Worm (Caenorhabditis elegans) whole organism, L4 larva: ENCODE measurements around the gene C15H7.3.

Source experiments
- F37D6.2 ChIP-seq: sonication (generic microtip); optimal IDR thresholded peaks from 2 replicates; lab custom pipeline; 2016; ENCODE audit warnings: mild to moderate bottlenecking, missing genetic modification characterization, missing compliant biosample characterization
- F44E2.7 ChIP-seq: fragments of 200-800 bp; sonication (Bioruptor generic); IDR thresholded peaks from 2 replicates; pipeline ENCODE4 v2.1.2; 2022; ENCODE audit warnings: missing genetic modification characterization, missing compliant biosample characterization
- Y105C5A.15 ChIP-seq: fragments of 200-800 bp; sonication (Bioruptor generic); IDR thresholded peaks from 2 replicates; pipeline ENCODE4 v1.3.6; 2022; ENCODE audit warnings: missing genetic modification characterization, missing compliant biosample characterization
- Y48G9A.11 ChIP-seq: fragments of 200-800 bp; sonication (Bioruptor generic); IDR thresholded peaks from 2 replicates; pipeline ENCODE4 v1.3.6; 2022; ENCODE audit warnings: missing genetic modification reagents, missing genetic modification characterization, missing compliant biosample characterization
- aha-1 ChIP-seq: fragments of 150-350 bp; peaks from one replicate; lab custom pipeline; 2014; ENCODE audit warnings: missing biosample characterization, missing genetic modification characterization
- aly-2 ChIP-seq: sonication (generic microtip); optimal IDR thresholded peaks from 2 replicates; lab custom pipeline; 2018; ENCODE audit warnings: missing biosample characterization, missing genetic modification characterization
- ama-1 ChIP-seq: fragments of 150-350 bp; optimal IDR thresholded peaks from 2 replicates; lab custom pipeline; 2014; ENCODE audit warnings: inconsistent platforms, mixed read lengths
- ceh-20 ChIP-seq: fragments of 200-800 bp; sonication (Bioruptor generic); IDR thresholded peaks from 2 replicates; pipeline ENCODE4 v1.3.6; 2022; ENCODE audit warnings: missing genetic modification reagents, missing genetic modification characterization, missing compliant biosample characterization
- ceh-28 ChIP-seq: fragments of 150-350 bp; optimal IDR thresholded peaks from 2 replicates; lab custom pipeline; 2014; ENCODE audit warnings: missing biosample characterization, missing genetic modification reagents, missing genetic modification characterization
- daf-16 ChIP-seq, 3 experiments: sonication (generic microtip); optimal IDR thresholded peaks; 2 replicates each; lab custom pipeline; 2016 to 2017; ENCODE audit warnings: missing genetic modification characterization in 3 of 3, missing genetic modification reagents in 3 of 3, mild to moderate bottlenecking in 2 of 3, missing compliant biosample characterization in 2 of 3, missing biosample characterization in 1 of 3, moderate library complexity in 1 of 3
- daf-8 ChIP-seq: fragments of 200-800 bp; sonication (Bioruptor generic); IDR thresholded peaks from 2 replicates; pipeline ENCODE4 v1.3.6; 2022; ENCODE audit warnings: missing genetic modification characterization, missing compliant biosample characterization
- dmd-6 ChIP-seq: fragments of 200-800 bp; sonication (Bioruptor generic); IDR thresholded peaks from 2 replicates; pipeline ENCODE4 v1.3.6; 2022; ENCODE audit warnings: missing genetic modification reagents, missing genetic modification characterization, missing compliant biosample characterization
- dpl-1 ChIP-seq: fragments of 150-350 bp; optimal IDR thresholded peaks from 2 replicates; lab custom pipeline; 2014; ENCODE audit warnings: missing biosample characterization, missing genetic modification reagents, missing genetic modification characterization
- duxl-1 ChIP-seq: sonication (generic microtip); optimal IDR thresholded peaks from 2 replicates; lab custom pipeline; 2016; ENCODE audit warnings: mild to moderate bottlenecking, missing genetic modification characterization, moderate library complexity, missing compliant biosample characterization; ENCODE audit not compliant: poor library complexity
- dve-1 ChIP-seq: sonication (generic microtip); optimal IDR thresholded peaks from 2 replicates; lab custom pipeline; 2017; ENCODE audit warnings: antibody characterized with exemption, mild to moderate bottlenecking, missing genetic modification characterization, missing compliant biosample characterization; ENCODE audit not compliant: insufficient read depth
- hif-1 ChIP-seq, 2 experiments: sonication (generic microtip); optimal IDR thresholded peaks; 2 replicates each; lab custom pipeline; 2016 to 2017; ENCODE audit warnings: missing compliant biosample characterization in 2 of 2, missing genetic modification characterization in 2 of 2, missing genetic modification reagents in 2 of 2, missing genotype in 2 of 2, mild to moderate bottlenecking in 1 of 2
- hlh-30 ChIP-seq: sonication (generic microtip); optimal IDR thresholded peaks from 2 replicates; lab custom pipeline; 2017; ENCODE audit warnings: antibody characterized with exemption, mild to moderate bottlenecking, missing genetic modification characterization, missing compliant biosample characterization; ENCODE audit not compliant: insufficient read depth
- hmg-1.1 ChIP-seq: fragments of 200-800 bp; sonication (Bioruptor generic); IDR thresholded peaks from 2 replicates; pipeline ENCODE4 v1.3.6; 2022; ENCODE audit warnings: missing genetic modification reagents, missing genetic modification characterization, missing compliant biosample characterization
- jun-1 ChIP-seq: fragments of 150-350 bp; optimal IDR thresholded peaks from 2 replicates; lab custom pipeline; 2014; ENCODE audit warnings: missing biosample characterization, missing genetic modification reagents, missing genetic modification characterization
- lin-13 ChIP-seq: fragments of 150-350 bp; optimal IDR thresholded peaks from 2 replicates; lab custom pipeline; 2014; ENCODE audit warnings: missing biosample characterization, missing genetic modification reagents, missing genetic modification characterization
- lin-29 ChIP-seq: fragments of 200-800 bp; sonication (Bioruptor generic); IDR thresholded peaks from 2 replicates; pipeline ENCODE4 v1.3.6; 2022; ENCODE audit warnings: missing genetic modification reagents, missing genetic modification characterization, missing compliant biosample characterization
- lin-38 ChIP-seq: fragments of 200-800 bp; sonication (Bioruptor generic); IDR thresholded peaks from 2 replicates; pipeline ENCODE4 v1.3.6; 2022; ENCODE audit warnings: missing genetic modification reagents, missing genetic modification characterization, missing compliant biosample characterization
- lin-39 ChIP-seq: fragments of 150-350 bp; optimal IDR thresholded peaks from 2 replicates; lab custom pipeline; 2014; ENCODE audit warnings: missing biosample characterization, missing genetic modification reagents, missing genetic modification characterization
- lsy-2 ChIP-seq, 2 experiments: fragments of 150-350 bp in 1 of 2; sonication (generic microtip) in 1 of 2; optimal IDR thresholded peaks; 2 replicates each; lab custom pipeline; 2014 to 2017; ENCODE audit warnings: missing biosample characterization in 2 of 2, missing genetic modification characterization in 2 of 2
- madf-5 ChIP-seq, 2 experiments: fragments of 200-800 bp; sonication (Bioruptor generic); IDR thresholded peaks; 2 replicates each; pipeline ENCODE4 v1.3.6; 2022; ENCODE audit warnings: missing compliant biosample characterization in 2 of 2, missing genetic modification characterization in 2 of 2
- mdl-1 ChIP-seq, 2 experiments: fragments of 150-350 bp in 1 of 2; sonication (generic microtip) in 1 of 2; optimal IDR thresholded peaks; 2 replicates each; lab custom pipeline; 2014 to 2017; ENCODE audit warnings: missing biosample characterization in 2 of 2, missing genetic modification characterization in 2 of 2
- mdt-29 ChIP-seq: fragments of 200-800 bp; sonication (Bioruptor generic); IDR thresholded peaks from 2 replicates; pipeline ENCODE4 v1.3.6; 2022; ENCODE audit warnings: missing genetic modification reagents, missing genetic modification characterization, missing compliant biosample characterization
- nhr-10 ChIP-seq: fragments of 150-350 bp; optimal IDR thresholded peaks from 2 replicates; lab custom pipeline; 2014; ENCODE audit warnings: missing biosample characterization, missing genetic modification characterization
- nhr-102 ChIP-seq: sonication (generic microtip); optimal IDR thresholded peaks from 2 replicates; lab custom pipeline; 2016; ENCODE audit warnings: mild to moderate bottlenecking, missing genetic modification characterization, moderate library complexity, missing compliant biosample characterization
- nhr-25 ChIP-seq: sonication (generic microtip); optimal IDR thresholded peaks from 2 replicates; lab custom pipeline; 2017; ENCODE audit warnings: missing genetic modification characterization, mild to moderate bottlenecking, missing compliant biosample characterization, antibody characterized with exemption, moderate library complexity, borderline replicate concordance; ENCODE audit not compliant: insufficient read depth
- nhr-48 ChIP-seq: sonication (generic microtip); optimal IDR thresholded peaks from 2 replicates; lab custom pipeline; 2016; ENCODE audit warnings: mild to moderate bottlenecking, missing genetic modification characterization, missing compliant biosample characterization
- nhr-76 ChIP-seq: fragments of 150-350 bp; optimal IDR thresholded peaks from 2 replicates; lab custom pipeline; 2014; ENCODE audit warnings: missing biosample characterization, missing genetic modification characterization
- nhr-77 ChIP-seq: fragments of 150-350 bp; optimal IDR thresholded peaks from 2 replicates; lab custom pipeline; 2014; ENCODE audit warnings: missing biosample characterization, missing genetic modification characterization
- pha-4 ChIP-seq, 2 experiments: fragments of 150-350 bp in 1 of 2; fragments of 200-800 bp in 1 of 2; sonication (Bioruptor generic) in 1 of 2; IDR thresholded peaks in 1 of 2; optimal IDR thresholded peaks in 1 of 2; 2 replicates each; pipeline versions ENCODE4 v1.3.6 to Lab custom; 2014 to 2022; ENCODE audit warnings: missing genetic modification characterization in 2 of 2, missing genetic modification reagents in 2 of 2, missing biosample characterization in 1 of 2, missing compliant biosample characterization in 1 of 2
- pqm-1 ChIP-seq: sonication (generic microtip); optimal IDR thresholded peaks from 2 replicates; lab custom pipeline; 2017; ENCODE audit warnings: missing biosample characterization, missing genetic modification characterization
- rbr-2 ChIP-seq: sonication (generic microtip); optimal IDR thresholded peaks from 2 replicates; lab custom pipeline; 2016; ENCODE audit warnings: missing genotype, missing genetic modification characterization, missing compliant biosample characterization
- saeg-2 ChIP-seq: fragments of 200-800 bp; sonication (Bioruptor generic); IDR thresholded peaks from 2 replicates; pipeline ENCODE4 v1.3.6; 2022; ENCODE audit warnings: missing genetic modification reagents, missing genetic modification characterization, missing compliant biosample characterization
- sdz-12 ChIP-seq: fragments of 200-800 bp; sonication (Bioruptor generic); optimal IDR thresholded peaks from 2 replicates; lab custom pipeline; 2018; ENCODE audit warnings: mild to moderate bottlenecking, missing genetic modification characterization, missing compliant biosample characterization
- set-16 ChIP-seq: fragments of 200-800 bp; sonication (Bioruptor generic); IDR thresholded peaks from 2 replicates; pipeline ENCODE4 v1.3.6; 2022; ENCODE audit warnings: missing genetic modification reagents, missing genetic modification characterization, missing compliant biosample characterization
- skn-1 ChIP-seq: fragments of 150-350 bp; optimal IDR thresholded peaks from 2 replicates; lab custom pipeline; 2014; ENCODE audit warnings: missing biosample characterization, missing genetic modification characterization
- snpc-1.2 ChIP-seq: fragments of 200-800 bp; sonication (Bioruptor generic); IDR thresholded peaks from 2 replicates; pipeline ENCODE4 v1.3.6; 2022; ENCODE audit warnings: missing genetic modification reagents, missing genetic modification characterization, missing compliant biosample characterization
- snpc-4 ChIP-seq: fragments of 150-350 bp; optimal IDR thresholded peaks from 2 replicates; lab custom pipeline; 2014; ENCODE audit warnings: missing biosample characterization, missing genetic modification characterization
- spr-1 ChIP-seq: sonication (generic microtip); optimal IDR thresholded peaks from 2 replicates; lab custom pipeline; 2016; ENCODE audit warnings: mild to moderate bottlenecking, missing genetic modification characterization, missing compliant biosample characterization
- tra-1 ChIP-seq: fragments of 200-800 bp; sonication (Bioruptor generic); IDR thresholded peaks from 2 replicates; pipeline ENCODE4 v1.3.6; 2022; ENCODE audit warnings: missing genetic modification reagents, missing genetic modification characterization, missing compliant biosample characterization
- unc-39 ChIP-seq: sonication (generic microtip); optimal IDR thresholded peaks from 2 replicates; lab custom pipeline; 2017; ENCODE audit warnings: missing biosample characterization, missing genetic modification characterization
- vab-7 ChIP-seq: fragments of 200-800 bp; sonication (Bioruptor generic); IDR thresholded peaks from 2 replicates; pipeline ENCODE4 v1.3.6; 2022; ENCODE audit warnings: missing genetic modification reagents, missing genetic modification characterization, missing compliant biosample characterization
- zip-2 ChIP-seq: fragments of 150-350 bp; optimal IDR thresholded peaks from 2 replicates; lab custom pipeline; 2014; ENCODE audit warnings: missing biosample characterization, missing genetic modification characterization
- ztf-11 ChIP-seq: fragments of 150-350 bp; optimal IDR thresholded peaks from 2 replicates; lab custom pipeline; 2014; ENCODE audit warnings: missing biosample characterization, missing genetic modification characterization

C15H7.3 gene

ce11 chrIII:9619079-9619761, 32.6 kb downstream of the C15H7.3 start, which contains the start of gene hlh-11 (continued):
- no peak for TF ChIP-seq unc-39 (tag; lab: Kevin White, UChicago)
- TF ChIP-seq rbr-2 = peak; percentile 96
- peak; percentile 86 for TF ChIP-seq nhr-25 (tag; lab: Kevin White, UChicago)
- TF ChIP-seq duxl-1 (tag; lab: Kevin White, UChicago) = peak; percentile 25
- peak in 1 of 2 experiments; percentile 65; a peak in 1 of 4 replicates for TF ChIP-seq madf-5 (GFP tag; IDR thresholded peaks at IDR 0.05; lab: Robert Waterston, UW)
- TF ChIP-seq vab-7 (GFP tag; lab: Robert Waterston, UW) = 0 out of 2 replicates have a peak, but pooled peaks have one; percentile 43
- peak; percentile 92 to 99 for TF ChIP-seq mdl-1 (tag; optimal IDR thresholded peaks at IDR 0.05; lab: Kevin White, UChicago)
- peak; percentile 45; the same call in 1 of the 2 replicates for TF ChIP-seq mdt-29 (GFP tag; lab: Robert Waterston, UW)
- no peak for TF ChIP-seq sdz-12 (GFP tag; lab: Kevin White, UChicago)
- peak; percentile 95 for TF ChIP-seq dve-1
- TF ChIP-seq set-16 (GFP tag; lab: Robert Waterston, UW) = peak; percentile 93
- no peak for TF ChIP-seq aly-2
- no peak for TF ChIP-seq jun-1 (tag; lab: Kevin White, UChicago)
- peak; percentile 91 for TF ChIP-seq pha-4 (GFP tag; IDR thresholded peaks at IDR 0.05; lab: Robert Waterston, UW)
- peak; percentile 30 for TF ChIP-seq pha-4 (tag; optimal IDR thresholded peaks at IDR 0.05; lab: Kevin White, UChicago)
- peak; percentile 13 for TF ChIP-seq skn-1 (tag; lab: Kevin White, UChicago)
- peak; percentile 77 for TF ChIP-seq lin-38 (GFP tag; lab: Robert Waterston, UW)
- peak; percentile 64 for TF ChIP-seq ceh-20
- no peak for TF ChIP-seq snpc-4
- no peak for TF ChIP-seq lin-39
- TF ChIP-seq nhr-102 (tag; lab: Kevin White, UChicago) = peak; percentile 70
- peak in 1 of 2 experiments; percentile 81 for TF ChIP-seq daf-16 (GFP tag; optimal IDR thresholded peaks at IDR 0.05; lab: Kevin White, UChicago)
- peak; percentile 66 for TF ChIP-seq daf-16 (tag; optimal IDR thresholded peaks at IDR 0.05; lab: Kevin White, UChicago)
- peak; percentile 66 for TF ChIP-seq nhr-77 (tag; lab: Kevin White, UChicago)
- no peak for TF ChIP-seq ztf-11 (tag; lab: Kevin White, UChicago)
- peak; percentile 57 for TF ChIP-seq pqm-1 (tag; lab: Kevin White, UChicago)
- peak; percentile 54 to 75 for TF ChIP-seq hif-1 (tag; optimal IDR thresholded peaks at IDR 0.05; lab: Kevin White, UChicago)
- 0 out of 2 replicates have a peak, but pooled peaks have one; percentile 13 for TF ChIP-seq snpc-1.2 (GFP tag; lab: Robert Waterston, UW)
- TF ChIP-seq hlh-30 (tag; lab: Kevin White, UChicago) = peak; percentile 98
- peak; percentile 61; the same call in 1 of the 2 replicates for TF ChIP-seq tra-1
- peak; percentile 93 for TF ChIP-seq nhr-48 (tag; lab: Kevin White, UChicago)
- TF ChIP-seq nhr-10 = peak; percentile 91
- no peak for TF ChIP-seq Y48G9A.11 (GFP tag; lab: Robert Waterston, UW)
- TF ChIP-seq daf-8 (GFP tag; lab: Robert Waterston, UW) = no peak
- TF ChIP-seq lin-29 (GFP tag; lab: Robert Waterston, UW) = peak; percentile 33; the same call in 1 of the 2 replicates
- no peak for TF ChIP-seq Y105C5A.15
- no peak for TF ChIP-seq F44E2.7 (GFP tag; lab: Robert Waterston, UW)
- TF ChIP-seq ama-1 (lab: Kevin White, UChicago) = no peak
- peak; percentile 46 for TF ChIP-seq ceh-28 (tag; lab: Kevin White, UChicago)
- peak; percentile 38 for TF ChIP-seq lin-13 (GFP tag; lab: Kevin White, UChicago)
- TF ChIP-seq zip-2 (tag; lab: Kevin White, UChicago) = no peak
- peak; percentile 90 for TF ChIP-seq F37D6.2 (tag; lab: Kevin White, UChicago)
- TF ChIP-seq aha-1 (tag; lab: Kevin White, UChicago) = peak; percentile 93
- peak; percentile 10 for TF ChIP-seq nhr-76 (tag; lab: Kevin White, UChicago)
- peak; percentile 89 for TF ChIP-seq hmg-1.1
- peak; percentile 64 for TF ChIP-seq dpl-1 (GFP tag; lab: Kevin White, UChicago)
- peak; percentile 65 for TF ChIP-seq dmd-6 (GFP tag; lab: Robert Waterston, UW)
- TF ChIP-seq saeg-2 (GFP tag; lab: Robert Waterston, UW) = no peak
- TF ChIP-seq lsy-2 (tag; optimal IDR thresholded peaks at IDR 0.05; lab: Kevin White, UChicago) = peak; percentile 85 to 90
- TF ChIP-seq spr-1 = peak; percentile 88
